Fruit fly (Drosophila melanogaster) Kc167 (cell line): ENCODE measurements around the gene CG17121.

Source experiments
- Sin3A ChIP-seq: fragments of >200 bp; optimal IDR thresholded peaks from 2 replicates; lab custom pipeline; 2018; ENCODE audit warnings: missing external identifiers
- h ChIP-seq: fragments of >200 bp; optimal IDR thresholded peaks from 3 replicates; lab custom pipeline; 2018; ENCODE audit warnings: missing external identifiers
- psq ChIP-seq: fragments of >200 bp; optimal IDR thresholded peaks from 2 replicates; lab custom pipeline; 2017; ENCODE audit warnings: missing external identifiers
- ttk ChIP-seq: sonication (Bioruptor generic); optimal IDR thresholded peaks from 2 replicates; lab custom pipeline; 2017; ENCODE audit warnings: missing external identifiers

- no peak for TF ChIP-seq ttk (lab: Kevin White, UChicago)
- TF ChIP-seq Sin3A (lab: Kevin White, UChicago): no peak
- no peak for TF ChIP-seq psq (lab: Kevin White, UChicago)
- no peak for TF ChIP-seq h (lab: Kevin White, UChicago)
Measured at dm6 chr3R:23009480-23010115, 38.4 kb downstream of the CG17121 start.
